Fruit fly (Drosophila melanogaster): ENCODE data around the gene CG15601.

Gene CG15601

dm6 chrX:15733192-15733892 is 22.9 kb downstream of the CG15601 start:
- TF ChIP-seq CG8478 (optimal IDR thresholded peaks at IDR 0.05): no peak
- TF ChIP-seq CTCF (optimal IDR thresholded peaks at IDR 0.05): no peak

- TF ChIP-seq CG8478 (optimal IDR thresholded peaks at IDR 0.05): no peak
- TF ChIP-seq CTCF (optimal IDR thresholded peaks at IDR 0.05): no peak
Measured at dm6 chrX:15733995-15734394, 23.5 kb downstream of the CG15601 start, which contains the start of the genes CG12379 and MagR. Gene CG12379, minus strand, starts transcription at chrX:15733996. Gene MagR, plus strand, starts transcription at chrX:15734270.

- no peak for TF ChIP-seq CTCF (optimal IDR thresholded peaks at IDR 0.05)
- no peak for TF ChIP-seq CG8478 (optimal IDR thresholded peaks at IDR 0.05)
Measured at dm6 chrX:15737110-15737509, 26.7 kb downstream of the CG15601 start, which contains the start of gene Arp6. Gene Arp6, minus strand, starts transcription at chrX:15737120.

DNA sequence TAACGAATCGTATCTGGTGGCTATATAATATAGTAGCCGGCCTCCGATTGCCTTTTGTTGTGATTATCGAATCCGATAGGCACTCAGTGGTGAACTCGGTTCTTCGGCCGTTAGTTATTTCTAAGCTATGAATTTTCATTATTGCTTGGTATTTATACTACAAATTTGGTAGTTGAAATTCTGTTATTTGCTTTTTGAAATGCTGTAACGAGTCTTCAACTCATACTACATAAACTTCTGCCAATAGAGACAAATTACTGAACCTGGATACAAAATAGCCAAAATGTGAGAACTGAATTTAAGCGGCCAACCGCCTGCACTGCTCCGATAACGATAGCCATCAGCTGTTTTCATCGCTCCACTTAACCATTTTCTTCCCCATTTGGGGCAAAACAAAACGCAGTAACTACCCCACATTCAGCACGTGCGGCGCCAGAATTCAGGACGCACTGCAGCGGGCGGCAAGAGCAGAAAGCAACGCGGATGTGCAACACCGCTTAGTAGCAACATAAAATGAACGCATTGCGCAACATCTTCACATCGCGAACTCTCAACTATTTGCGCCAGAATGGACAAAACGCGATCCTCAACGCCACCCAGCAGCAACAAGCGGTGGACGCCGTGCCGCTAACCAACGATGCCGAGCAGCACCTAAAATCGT is 28.6 kb downstream of the CG15601 start, which contains the start of the genes CG11679 and CG8206:
Gene CG11679 (minus strand): TSS at position 65 of the 661 bp plus-strand sequence.
Gene CG8206 (plus strand): TSS at position 341 of the 661 bp plus-strand sequence.
- no peak for TF ChIP-seq CTCF (optimal IDR thresholded peaks at IDR 0.05)
- no peak for TF ChIP-seq CG8478 (optimal IDR thresholded peaks at IDR 0.05)

DNA sequence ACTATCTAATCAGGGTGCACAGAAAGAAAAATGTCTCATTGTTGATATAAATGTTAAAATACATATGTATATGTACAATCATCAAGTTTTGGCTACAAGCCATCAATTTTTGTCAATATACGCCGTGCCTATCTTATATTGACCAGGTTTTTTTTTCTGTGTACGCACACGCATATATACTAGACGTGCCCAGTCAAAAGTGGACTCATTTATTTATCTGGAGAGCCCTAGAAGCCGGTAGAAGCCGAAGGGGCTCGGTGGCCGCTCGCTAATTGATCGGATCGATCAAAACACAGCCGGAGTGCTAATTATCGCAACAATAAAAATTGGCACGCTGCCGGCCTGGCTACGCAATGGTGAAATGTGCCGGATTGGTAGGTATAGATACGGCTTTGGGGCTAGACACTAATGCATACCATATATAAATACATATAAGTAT is 29.9 kb downstream of the CG15601 start:
- TF ChIP-seq CG8478 (optimal IDR thresholded peaks at IDR 0.05): no peak
- TF ChIP-seq CTCF (optimal IDR thresholded peaks at IDR 0.05): no peak

- TF ChIP-seq CG8478 (optimal IDR thresholded peaks at IDR 0.05) (no peak), CTCF (optimal IDR thresholded peaks at IDR 0.05) (no peak)
Measured at dm6 chrX:15740881-15741280, 30.4 kb downstream of the CG15601 start.

DNA sequence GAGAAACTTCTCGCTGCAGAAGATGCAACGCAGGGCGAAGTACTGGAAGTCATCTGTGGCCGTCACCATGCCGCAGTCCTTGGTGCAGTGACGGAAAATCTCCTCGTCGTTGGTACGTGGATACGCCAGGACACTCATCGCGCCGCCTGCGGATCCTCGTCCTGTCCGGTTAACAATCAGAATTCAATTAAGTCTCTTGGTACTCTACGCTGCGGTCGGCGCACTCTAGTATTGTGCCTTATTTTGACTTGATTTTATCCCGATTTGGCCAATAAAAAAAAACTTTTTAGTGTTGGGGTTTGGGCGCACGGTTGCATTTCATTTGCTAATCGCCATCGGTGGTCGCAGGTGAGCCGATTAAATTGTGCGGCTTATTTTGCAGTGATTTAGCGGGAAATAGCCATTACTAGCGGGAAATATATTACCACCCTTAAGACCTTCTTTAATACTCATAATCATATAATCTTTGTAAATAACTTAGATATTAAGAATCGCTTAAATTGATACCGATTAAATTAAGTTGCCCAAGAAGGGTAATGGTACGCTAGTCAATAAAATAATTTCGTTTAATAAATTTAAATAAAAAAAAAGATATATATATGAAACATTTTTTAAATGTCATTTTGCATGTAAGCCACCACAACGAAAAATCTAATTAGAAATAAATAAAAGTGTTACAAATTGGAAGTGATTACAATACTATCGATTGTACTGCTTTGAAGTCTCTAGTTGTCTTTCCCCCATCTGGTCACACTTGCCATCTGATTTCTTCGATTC is 35.6 kb downstream of the CG15601 start, which contains the start of the genes CG8944 and CCT6:
Gene CG8944 (minus strand): TSS at position 327 of the 777 bp plus-strand sequence.
Gene CCT6 (plus strand): TSS at position 744 of the 777 bp plus-strand sequence.
- TF ChIP-seq CG8478 (optimal IDR thresholded peaks at IDR 0.05) (no peak), CTCF (optimal IDR thresholded peaks at IDR 0.05) (no peak)

DNA sequence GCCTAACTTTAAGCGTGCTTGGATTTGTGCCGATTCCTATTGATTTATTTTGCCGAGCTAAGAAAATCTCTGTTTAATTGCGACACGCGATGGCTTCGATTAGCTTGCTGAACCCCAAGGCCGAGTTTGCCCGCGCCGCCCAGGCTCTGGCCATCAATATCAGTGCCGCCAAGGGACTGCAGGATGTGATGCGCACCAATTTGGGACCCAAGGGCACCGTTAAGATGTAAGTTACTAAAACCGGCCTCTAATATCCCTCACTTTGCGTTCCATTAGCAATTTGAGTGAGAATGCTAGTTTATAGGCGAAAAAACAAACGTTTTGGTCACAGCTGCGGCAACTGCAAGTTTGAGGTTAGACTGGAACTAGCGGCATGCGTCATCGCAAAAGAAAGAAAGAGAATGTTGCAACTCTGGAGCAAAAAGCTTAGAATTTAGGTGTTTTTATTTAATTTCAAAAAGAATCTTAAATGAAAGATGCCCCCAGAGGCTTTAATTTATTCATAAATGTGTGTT is 36.3 kb downstream of the CG15601 start:
- no peak for TF ChIP-seq CTCF (optimal IDR thresholded peaks at IDR 0.05)
- no peak for TF ChIP-seq CG8478 (optimal IDR thresholded peaks at IDR 0.05)

DNA sequence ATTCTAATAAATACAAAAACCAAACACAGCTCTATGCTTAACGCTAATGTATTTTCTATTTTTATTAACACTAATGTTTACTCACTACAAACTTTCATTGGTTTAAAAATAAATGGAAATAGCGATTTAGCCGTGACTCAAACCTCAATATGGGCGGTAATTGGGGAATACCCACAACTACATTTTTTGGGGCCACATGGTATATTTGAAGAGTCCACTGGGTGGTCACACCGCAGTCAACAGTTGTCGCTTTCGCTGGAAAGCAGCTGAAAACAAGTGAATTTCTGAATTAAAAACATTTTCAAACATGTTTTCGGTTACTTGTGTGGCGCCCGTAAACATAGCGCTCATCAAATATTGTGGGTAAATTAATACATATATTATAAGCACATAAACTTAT is 38.5 kb downstream of the CG15601 start, which contains the start of gene Mvd:
Gene Mvd (plus strand): TSS at position 222 of the 400 bp plus-strand sequence.
- TF ChIP-seq CG8478 (optimal IDR thresholded peaks at IDR 0.05) (no peak), CTCF (optimal IDR thresholded peaks at IDR 0.05) (peak in 1 of 2 experiments; percentile 45)

- TF ChIP-seq CG8478 (optimal IDR thresholded peaks at IDR 0.05) (no peak), CTCF (optimal IDR thresholded peaks at IDR 0.05) (no peak)
Measured at dm6 chrX:15756018-15756417, 45.6 kb downstream of the CG15601 start, which contains the start of gene CG8260. Gene CG8260, plus strand, starts transcription at chrX:15756318.

DNA sequence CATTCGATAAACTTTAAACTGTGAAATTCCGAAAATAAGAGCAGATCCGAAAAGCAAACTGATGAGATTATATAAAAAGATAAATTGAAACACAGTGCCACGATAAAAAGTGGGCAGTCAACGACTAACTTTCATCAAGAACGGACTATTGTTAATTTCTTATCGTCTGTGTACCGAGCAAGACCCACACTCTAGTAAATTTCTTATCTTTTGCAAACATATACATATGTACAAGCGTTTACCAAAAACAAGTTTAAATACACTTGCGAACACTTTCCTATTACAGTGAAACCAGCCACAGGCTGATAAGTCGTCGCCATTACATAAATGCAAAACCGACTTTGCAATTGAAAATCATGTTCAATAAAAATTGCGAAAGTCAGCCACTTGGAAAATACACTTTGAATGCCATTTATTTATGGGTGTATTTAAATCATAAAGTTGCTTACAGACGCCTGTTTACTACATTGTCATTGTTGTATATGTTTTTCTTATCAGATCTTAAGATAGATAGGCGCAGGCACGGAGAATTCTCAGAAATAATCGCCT is 48.3 kb downstream of the CG15601 start:
- no peak for TF ChIP-seq CG8478 (optimal IDR thresholded peaks at IDR 0.05)
- no peak for TF ChIP-seq CTCF (optimal IDR thresholded peaks at IDR 0.05)

dm6 chrX:15759752-15760446 is 49.5 kb downstream of the CG15601 start:
- no peak for TF ChIP-seq CTCF (optimal IDR thresholded peaks at IDR 0.05)
- TF ChIP-seq CG8478 (optimal IDR thresholded peaks at IDR 0.05): no peak

DNA sequence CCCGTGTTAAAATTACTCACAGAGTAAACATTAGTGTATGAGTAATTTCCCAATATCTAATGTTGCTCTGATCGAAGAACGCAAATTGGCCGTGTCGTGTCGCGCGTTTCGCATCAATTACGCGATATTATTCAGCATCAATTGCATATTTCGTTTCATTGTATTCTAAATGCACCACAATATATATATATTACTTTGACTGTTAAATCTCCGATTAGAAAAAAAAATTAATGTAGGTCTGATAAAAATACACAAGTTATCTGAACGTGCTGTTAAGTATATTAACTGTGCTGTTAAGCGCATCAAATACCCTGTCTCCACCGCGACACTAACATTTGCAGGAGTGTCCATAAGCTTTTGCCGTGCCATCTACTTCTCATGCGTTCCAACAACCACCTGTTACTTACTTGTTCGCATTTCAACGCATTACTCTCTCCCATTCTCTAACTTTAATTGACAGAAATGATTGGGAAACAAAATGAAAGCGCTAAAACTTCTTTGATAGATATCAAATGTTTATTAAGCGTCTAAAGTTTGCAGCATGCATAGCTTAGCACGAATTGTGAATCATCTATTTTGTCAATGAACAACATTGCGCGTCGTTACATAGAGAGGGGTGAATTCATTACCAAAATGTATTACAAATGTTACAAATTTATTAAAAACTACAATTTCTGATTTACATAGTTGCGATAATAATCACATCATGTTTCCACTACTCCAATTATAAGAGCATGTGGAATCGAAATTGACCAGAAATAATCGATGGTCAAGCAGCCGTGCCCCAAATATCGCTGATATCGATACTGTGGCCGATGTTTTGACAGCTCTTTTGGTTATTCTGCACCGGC is 50.2 kb downstream of the CG15601 start, which contains the start of the genes Graf and mRpL3:
Gene Graf (minus strand): TSS at position 287 of the 851 bp plus-strand sequence.
Gene mRpL3 (plus strand): TSS at position 802 of the 851 bp plus-strand sequence.
- TF ChIP-seq CTCF (optimal IDR thresholded peaks at IDR 0.05) (peak in 1 of 2 experiments; percentile 21), CG8478 (optimal IDR thresholded peaks at IDR 0.05) (no peak)
